Worm (Caenorhabditis elegans) whole organism, late embryonic: Measurements from ENCODE around the gene tasp-1.
"Not testable (repeated sequence)": the region's sequence is repeated elsewhere in the genome, so short reads cannot be mapped to it uniquely, and the experiment has no call there.

ENCODE experiments used
- C38D4.7 ChIP-seq: fragments of 200-800 bp; sonication (Bioruptor generic); optimal IDR thresholded peaks from 2 replicates; lab custom pipeline; 2018; ENCODE audit warnings: mild to moderate bottlenecking, missing genetic modification characterization, moderate library complexity, missing compliant biosample characterization
- F13H6.1 ChIP-seq: sonication (generic microtip); optimal IDR thresholded peaks from 2 replicates; lab custom pipeline; 2016; ENCODE audit warnings: missing genetic modification characterization, missing compliant biosample characterization
- K02D7.2 ChIP-seq: sonication (generic microtip); optimal IDR thresholded peaks from 2 replicates; lab custom pipeline; 2017; ENCODE audit warnings: mild to moderate bottlenecking, missing genetic modification characterization, missing compliant biosample characterization
- K09A11.1 ChIP-seq: sonication (generic microtip); optimal IDR thresholded peaks from 2 replicates; lab custom pipeline; 2017; ENCODE audit warnings: antibody characterized with exemption, mild to moderate bottlenecking, missing genetic modification characterization, missing compliant biosample characterization; ENCODE audit not compliant: insufficient read depth
- T23F11.4 ChIP-seq: fragments of 200-800 bp; sonication (Bioruptor generic); optimal IDR thresholded peaks from 2 replicates; lab custom pipeline; 2018; ENCODE audit warnings: mild to moderate bottlenecking, missing genetic modification characterization, missing compliant biosample characterization
- Y22D7AL.16 ChIP-seq: sonication (generic microtip); optimal IDR thresholded peaks from 2 replicates; lab custom pipeline; 2016; ENCODE audit warnings: missing genetic modification characterization, missing compliant biosample characterization
- ahr-1 ChIP-seq: sonication (generic microtip); optimal IDR thresholded peaks from 2 replicates; lab custom pipeline; 2016; ENCODE audit warnings: missing genetic modification characterization, missing compliant biosample characterization
- ceh-14 ChIP-seq: sonication (generic microtip); optimal IDR thresholded peaks from 2 replicates; lab custom pipeline; 2016; ENCODE audit warnings: missing genotype, missing genetic modification characterization, missing compliant biosample characterization
- ceh-19 ChIP-seq: fragments of 200-800 bp; sonication (Bioruptor generic); optimal IDR thresholded peaks from 2 replicates; lab custom pipeline; 2018; ENCODE audit warnings: mild to moderate bottlenecking, missing genetic modification characterization, missing compliant biosample characterization
- ceh-2 ChIP-seq: sonication (generic microtip); optimal IDR thresholded peaks from 2 replicates; lab custom pipeline; 2016; ENCODE audit warnings: missing genotype, missing genetic modification characterization, missing compliant biosample characterization
- ceh-22 ChIP-seq: sonication (generic microtip); optimal IDR thresholded peaks from 2 replicates; lab custom pipeline; 2017; ENCODE audit warnings: missing biosample characterization, missing genetic modification characterization
- ceh-24 ChIP-seq: sonication (generic microtip); optimal IDR thresholded peaks from 2 replicates; lab custom pipeline; 2016; ENCODE audit warnings: mild to moderate bottlenecking, missing genetic modification characterization, missing compliant biosample characterization
- ceh-45 ChIP-seq: fragments of 200-800 bp; sonication (Bioruptor generic); IDR thresholded peaks from 2 replicates; pipeline ENCODE4 v1.3.6; 2022; ENCODE audit warnings: missing genetic modification reagents, missing genetic modification characterization, missing compliant biosample characterization
- ceh-48 ChIP-seq: sonication (generic microtip); optimal IDR thresholded peaks from 2 replicates; lab custom pipeline; 2016; ENCODE audit warnings: missing genetic modification characterization, inconsistent platforms, missing compliant biosample characterization
- ceh-6 ChIP-seq: fragments of 200-800 bp; sonication (Bioruptor generic); optimal IDR thresholded peaks from 2 replicates; lab custom pipeline; 2018; ENCODE audit warnings: mild to moderate bottlenecking, missing genetic modification characterization, missing compliant biosample characterization
- ceh-9 ChIP-seq: sonication (generic microtip); optimal IDR thresholded peaks from 2 replicates; lab custom pipeline; 2016; ENCODE audit warnings: mild to moderate bottlenecking, missing genetic modification characterization, inconsistent platforms, missing compliant biosample characterization
- che-1 ChIP-seq: sonication (generic microtip); optimal IDR thresholded peaks from 2 replicates; lab custom pipeline; 2016; ENCODE audit warnings: mild to moderate bottlenecking, missing genetic modification characterization, missing compliant biosample characterization
- elt-2 ChIP-seq: sonication (generic microtip); optimal IDR thresholded peaks from 2 replicates; lab custom pipeline; 2016; ENCODE audit warnings: missing genetic modification reagents, missing genetic modification characterization, missing compliant biosample characterization
- fax-1 ChIP-seq: sonication (generic microtip); optimal IDR thresholded peaks from 2 replicates; lab custom pipeline; 2016; ENCODE audit warnings: missing genotype, missing genetic modification characterization, missing compliant biosample characterization
- fkh-6 ChIP-seq: sonication (generic microtip); optimal IDR thresholded peaks from 2 replicates; lab custom pipeline; 2016; ENCODE audit warnings: missing genetic modification characterization, missing compliant biosample characterization
- hlh-13 ChIP-seq: fragments of 200-800 bp; sonication (Bioruptor generic); optimal IDR thresholded peaks from 2 replicates; lab custom pipeline; 2018; ENCODE audit warnings: mild to moderate bottlenecking, missing genetic modification characterization, missing compliant biosample characterization
- hlh-15 ChIP-seq: sonication (generic microtip); optimal IDR thresholded peaks from 2 replicates; lab custom pipeline; 2016; ENCODE audit warnings: missing genetic modification characterization, missing compliant biosample characterization
- hlh-30 ChIP-seq: sonication (generic microtip); optimal IDR thresholded peaks from 2 replicates; lab custom pipeline; 2017; ENCODE audit warnings: antibody characterized with exemption, missing genetic modification characterization, missing compliant biosample characterization; ENCODE audit not compliant: insufficient read depth
- hlh-6 ChIP-seq: sonication (generic microtip); optimal IDR thresholded peaks from 2 replicates; lab custom pipeline; 2016; ENCODE audit warnings: missing genotype, missing genetic modification characterization, missing compliant biosample characterization
- lim-6 ChIP-seq: sonication (generic microtip); optimal IDR thresholded peaks from 2 replicates; lab custom pipeline; 2016; ENCODE audit warnings: missing genetic modification characterization, missing compliant biosample characterization
- madf-2 ChIP-seq: sonication (generic microtip); optimal IDR thresholded peaks from 2 replicates; lab custom pipeline; 2017; ENCODE audit warnings: missing genetic modification characterization, missing compliant biosample characterization
- nfya-1 ChIP-seq: sonication (generic microtip); optimal IDR thresholded peaks from 2 replicates; lab custom pipeline; 2017; ENCODE audit warnings: missing genetic modification characterization, mild to moderate bottlenecking, missing compliant biosample characterization, antibody characterized with exemption, moderate library complexity
- nhr-232 ChIP-seq: sonication (generic microtip); optimal IDR thresholded peaks from 2 replicates; lab custom pipeline; 2016; ENCODE audit warnings: missing genetic modification characterization, missing compliant biosample characterization
- pag-3 ChIP-seq: sonication (generic microtip); optimal IDR thresholded peaks from 2 replicates; lab custom pipeline; 2016; ENCODE audit warnings: missing compliant biosample characterization, missing genetic modification characterization, borderline replicate concordance
- pha-2 ChIP-seq: sonication (generic microtip); optimal IDR thresholded peaks from 2 replicates; lab custom pipeline; 2017; ENCODE audit warnings: mild to moderate bottlenecking, missing genetic modification characterization, missing compliant biosample characterization
- pha-4 ChIP-seq: fragments of 150-350 bp; optimal IDR thresholded peaks from 2 replicates; lab custom pipeline; 2018; ENCODE audit warnings: missing biosample characterization, missing genetic modification reagents, missing genetic modification characterization
- pros-1 ChIP-seq: fragments of 150-350 bp; optimal IDR thresholded peaks from 2 replicates; lab custom pipeline; 2014; ENCODE audit warnings: missing biosample characterization, missing genetic modification reagents, missing genetic modification characterization
- sdc-2 ChIP-seq: sonication (generic microtip); optimal IDR thresholded peaks from 2 replicates; lab custom pipeline; 2016; ENCODE audit warnings: missing genotype, missing genetic modification characterization, missing compliant biosample characterization
- syd-9 ChIP-seq: sonication (generic microtip); optimal IDR thresholded peaks from 2 replicates; lab custom pipeline; 2016; ENCODE audit warnings: mild to moderate bottlenecking, missing genetic modification characterization, moderate library complexity, missing compliant biosample characterization
- unc-42 ChIP-seq: sonication (generic microtip); optimal IDR thresholded peaks from 2 replicates; lab custom pipeline; 2016; ENCODE audit warnings: missing genotype, missing genetic modification characterization, missing compliant biosample characterization
- unc-86 ChIP-seq: sonication (generic microtip); optimal IDR thresholded peaks from 2 replicates; lab custom pipeline; 2016; ENCODE audit warnings: missing genetic modification characterization, missing compliant biosample characterization
- zip-5 ChIP-seq: sonication (generic microtip); optimal IDR thresholded peaks from 2 replicates; lab custom pipeline; 2016; ENCODE audit warnings: missing genetic modification characterization, missing compliant biosample characterization

tasp-1 gene

ce11 chrIII:10791233-10791632, 32.1 kb downstream of the tasp-1 start:
- no peak for TF ChIP-seq zip-5 (tag; lab: Kevin White, UChicago)
- TF ChIP-seq ceh-24 (tag; lab: Kevin White, UChicago): no peak

- TF ChIP-seq pha-2 (tag; lab: Kevin White, UChicago) (no peak), K09A11.1 (tag; lab: Kevin White, UChicago) (no peak), ceh-19 (GFP tag; lab: Kevin White, UChicago) (no peak), C38D4.7 (no peak), ceh-45 (GFP tag; lab: Robert Waterston, UW) (no peak)
These were observed 34.9 kb downstream of the tasp-1 start, which contains the start of gene clec-163 for ce11 chrIII:10794049-10794448. Gene clec-163 (plus strand): TSS chrIII:10794349.

- no peak for TF ChIP-seq ceh-22 (tag; lab: Kevin White, UChicago)
- TF ChIP-seq ceh-14 (tag; lab: Kevin White, UChicago): no peak
- no peak for TF ChIP-seq K09A11.1 (tag; lab: Kevin White, UChicago)
- TF ChIP-seq nfya-1 (tag; lab: Kevin White, UChicago): no peak
- TF ChIP-seq ceh-9 (tag; lab: Kevin White, UChicago): no peak
- TF ChIP-seq fax-1 (tag; lab: Kevin White, UChicago): no peak
- no peak for TF ChIP-seq syd-9 (tag; lab: Kevin White, UChicago)
- TF ChIP-seq che-1: no peak
- TF ChIP-seq, all 69 proteins: peak for 0
These were observed 42.9 kb downstream of the tasp-1 start, which contains the start of gene K11D9.3 for ce11 chrIII:10802032-10802431. Gene K11D9.3 (minus strand): TSS chrIII:10802212.

- TF ChIP-seq Y22D7AL.16 (tag; lab: Kevin White, UChicago): no peak
- TF ChIP-seq nhr-232 (tag; lab: Kevin White, UChicago): no peak
- TF ChIP-seq ceh-19 (GFP tag; lab: Kevin White, UChicago): no peak
- TF ChIP-seq ceh-48 (tag; lab: Kevin White, UChicago): no peak
- no peak for TF ChIP-seq elt-2
- TF ChIP-seq nfya-1 (tag; lab: Kevin White, UChicago): peak; percentile 93
- TF ChIP-seq madf-2 (tag; lab: Kevin White, UChicago): no peak
- TF ChIP-seq unc-42 (tag; lab: Kevin White, UChicago): no peak
These were observed 46.1 kb downstream of the tasp-1 start for ce11 chrIII:10805172-10805571.

- not testable (repeated sequence) for TF ChIP-seq ceh-14 (tag; lab: Kevin White, UChicago); pha-4 (tag; lab: Kevin White, UChicago); hlh-15
These were observed 46.5 kb downstream of the tasp-1 start, which contains the start of gene klp-7 for ce11 chrIII:10805625-10806024. Gene klp-7 (plus strand): TSS chrIII:10805925.

ce11 chrIII:10806821-10807220, 47.7 kb downstream of the tasp-1 start:
- no peak for TF ChIP-seq pha-2 (tag; lab: Kevin White, UChicago)
- TF ChIP-seq pag-3: no peak
- no peak for TF ChIP-seq T23F11.4 (GFP tag; lab: Kevin White, UChicago)
- no peak for TF ChIP-seq ceh-2 (tag; lab: Kevin White, UChicago)
- no peak for TF ChIP-seq ceh-45 (GFP tag; lab: Robert Waterston, UW)
- no peak for TF ChIP-seq sdc-2 (tag; lab: Kevin White, UChicago)
- no peak for TF ChIP-seq madf-2 (tag; lab: Kevin White, UChicago)
- no peak for TF ChIP-seq hlh-30
- TF ChIP-seq ceh-6 (GFP tag; lab: Kevin White, UChicago): no peak
- TF ChIP-seq hlh-6 (tag; lab: Kevin White, UChicago): no peak
- TF ChIP-seq lim-6 (tag; lab: Kevin White, UChicago): no peak
- no peak for TF ChIP-seq pros-1 (tag; lab: Kevin White, UChicago)
- no peak for TF ChIP-seq unc-86 (tag; lab: Kevin White, UChicago)
- TF ChIP-seq zip-5 (tag; lab: Kevin White, UChicago): no peak
- no peak for TF ChIP-seq C38D4.7
- TF ChIP-seq F13H6.1 (tag; lab: Kevin White, UChicago): no peak
- TF ChIP-seq fkh-6: no peak
- TF ChIP-seq hlh-13 (GFP tag; lab: Kevin White, UChicago): no peak
- no peak for TF ChIP-seq K02D7.2 (tag; lab: Kevin White, UChicago)
- no peak for TF ChIP-seq ahr-1 (tag; lab: Kevin White, UChicago)
